Fruit fly (Drosophila melanogaster): Measurements from ENCODE around the gene CG31415.
A peak's percentile ranks its signal among the peaks of the same experiment; 100 is the strongest.

CG31415 gene

DNA sequence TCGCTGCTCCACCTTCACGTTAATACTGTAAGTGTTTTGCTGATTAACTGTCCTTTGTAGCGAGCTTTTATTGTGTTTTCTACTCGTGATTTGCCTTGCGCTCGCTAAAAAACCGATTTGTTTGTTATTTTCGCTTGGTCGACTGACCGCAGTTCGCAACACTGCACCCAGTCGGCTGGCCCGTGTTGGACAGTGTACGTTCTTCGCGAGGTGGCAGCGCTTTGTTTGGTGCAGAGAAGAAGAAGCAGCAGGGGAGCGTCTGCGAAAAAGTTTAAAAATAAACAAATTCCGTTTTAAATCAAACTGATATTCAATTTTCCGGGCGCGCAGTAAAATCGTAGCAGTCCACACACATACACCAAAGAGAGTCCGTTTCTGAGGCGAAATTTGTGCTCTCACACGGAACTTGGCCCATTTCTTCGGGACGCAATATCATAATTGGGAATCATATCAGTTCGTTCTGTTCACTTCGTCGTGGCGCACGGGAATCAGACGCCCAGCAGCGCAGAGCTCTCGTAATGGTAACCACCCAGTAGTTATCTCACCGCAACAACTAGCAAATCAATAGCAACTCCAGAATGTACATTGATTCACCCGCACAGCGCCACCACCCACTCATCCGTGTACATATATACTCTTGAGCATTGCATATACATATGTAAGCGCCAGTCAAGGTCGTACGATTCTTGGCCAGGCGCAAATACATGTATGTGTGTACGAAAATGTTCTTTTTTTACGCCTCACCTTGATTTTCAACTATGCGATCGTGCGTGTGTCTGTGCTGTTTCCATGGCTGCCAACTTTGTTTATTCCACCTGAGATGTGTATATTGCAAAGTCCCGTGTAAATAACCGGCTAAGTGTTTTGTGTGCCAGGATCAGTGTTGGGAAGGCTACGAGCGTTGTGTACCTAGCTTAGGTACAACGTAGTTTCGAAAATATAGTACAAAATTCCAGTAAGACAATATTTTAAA lies 24.6 kb downstream of the CG31415 start, which contains the start of gene Naa80 (continued):
- TF ChIP-seq CG4707 (GFP tag; optimal IDR thresholded peaks at IDR 0.05) (peak; percentile 7), eyg (GFP tag; optimal IDR thresholded peaks at IDR 0.05) (peak; percentile 59), CG11504 (tag; optimal IDR thresholded peaks at IDR 0.05) (no peak), grn (GFP tag; optimal IDR thresholded peaks at IDR 0.05) (peak; percentile 10), Drgx (GFP tag; IDR thresholded peaks at IDR 0.05) (peak; percentile 11; the same call in 1 of the 2 replicates), bab2 (GFP tag; optimal IDR thresholded peaks at IDR 0.05) (peak; percentile 66), chn (GFP tag; optimal IDR thresholded peaks at IDR 0.05) (peak; percentile 80), Stat92E (GFP tag; optimal IDR thresholded peaks at IDR 0.05) (peak in 1 of 3 experiments; percentile 24), ac (GFP tag; optimal IDR thresholded peaks at IDR 0.05) (no peak), Atf3 (GFP tag; optimal IDR thresholded peaks at IDR 0.05) (peak; percentile 45), ssp (GFP tag; IDR thresholded peaks at IDR 0.05) (peak; percentile 41; the same call in 1 of the 2 replicates), pho (GFP tag; optimal IDR thresholded peaks at IDR 0.05) (peak; percentile 76), sens (GFP tag) (peak; percentile 85), nau (GFP tag; optimal IDR thresholded peaks at IDR 0.05) (no peak), Chrac-16 (GFP tag; optimal IDR thresholded peaks at IDR 0.05) (peak; percentile 72), CG3163 (GFP tag; optimal IDR thresholded peaks at IDR 0.05) (peak; percentile 67), pita (GFP tag; optimal IDR thresholded peaks at IDR 0.05) (no peak), dm (GFP tag; optimal IDR thresholded peaks at IDR 0.05) (peak; percentile 67), ase (GFP tag; IDR thresholded peaks at IDR 0.05) (0 out of 3 replicates have a peak, but pooled peaks have one; percentile 34), corto (GFP tag; optimal IDR thresholded peaks at IDR 0.05) (no peak), lilli (GFP tag; optimal IDR thresholded peaks at IDR 0.05) (peak; percentile 75), CG6254 (GFP tag; optimal IDR thresholded peaks at IDR 0.05) (no peak), CG32772 (GFP tag; IDR thresholded peaks at IDR 0.05) (peak; percentile 24; the same call in 1 of the 2 replicates), CG32767 (GFP tag; IDR thresholded peaks at IDR 0.05) (0 out of 2 replicates have a peak, but pooled peaks have one; percentile 25), bbx (GFP tag; IDR thresholded peaks at IDR 0.05; ENCODE audit: partially characterized antibody) (peak; percentile 65), hbn (GFP tag; IDR thresholded peaks at IDR 0.05; ENCODE audit: partially characterized antibody) (no peak), lab (GFP tag; optimal IDR thresholded peaks at IDR 0.05) (peak; percentile 83), disco-r (GFP tag; optimal IDR thresholded peaks at IDR 0.05) (peak; percentile 7), Camta (GFP tag; optimal IDR thresholded peaks at IDR 0.05) (peak; percentile 35), schlank (tag; optimal IDR thresholded peaks at IDR 0.05) (no peak), ems (GFP tag; optimal IDR thresholded peaks at IDR 0.05) (peak; percentile 75), Med (GFP tag) (peak; percentile 99), prd (optimal IDR thresholded peaks at IDR 0.05) (no peak), prd (GFP tag; IDR thresholded peaks at IDR 0.05) (peak; percentile 61; the same call in 2 of the 3 replicates), wdn (GFP tag; IDR thresholded peaks at IDR 0.05) (no peak), CG11696 (GFP tag; IDR thresholded peaks at IDR 0.05) (no peak), Usf (GFP tag; optimal IDR thresholded peaks at IDR 0.05) (peak; percentile 10), odd (GFP tag; optimal IDR thresholded peaks at IDR 0.05) (no peak), NFAT (GFP tag; IDR thresholded peaks at IDR 0.05) (peak; percentile 87), CG10654 (GFP tag; optimal IDR thresholded peaks at IDR 0.05) (peak; percentile 51), HLH3B (GFP tag; IDR thresholded peaks at IDR 0.05) (peak; percentile 58), Dll (GFP tag; IDR thresholded peaks at IDR 0.05; ENCODE audit: partially characterized antibody) (0 out of 4 replicates have a peak, but pooled peaks have one; percentile 39), Lim3 (GFP tag; IDR thresholded peaks at IDR 0.05) (no peak), CG8944 (GFP tag; optimal IDR thresholded peaks at IDR 0.05) (peak; percentile 77), CG8478 (optimal IDR thresholded peaks at IDR 0.05) (no peak), CG6854 (GFP tag; optimal IDR thresholded peaks at IDR 0.05) (no peak), Hr78 (GFP tag; optimal IDR thresholded peaks at IDR 0.05) (no peak), D19B (GFP tag; optimal IDR thresholded peaks at IDR 0.05) (peak; percentile 8), ash1 (GFP tag; optimal IDR thresholded peaks at IDR 0.05) (peak; percentile 25)
